Worm (Caenorhabditis elegans) whole organism, midembryonic: ENCODE data around the gene F14D7.14.

Source experiments
- T22C8.4 ChIP-seq: fragments of 200-800 bp; sonication (Bioruptor generic); IDR thresholded peaks from 2 replicates; pipeline ENCODE4 v1.3.6; 2022; ENCODE audit warnings: missing genetic modification characterization, missing compliant biosample characterization
- cog-1 ChIP-seq: sonication (generic microtip); optimal IDR thresholded peaks from 2 replicates; lab custom pipeline; 2016; ENCODE audit warnings: missing genetic modification characterization, missing compliant biosample characterization
- flt-1 ChIP-seq: fragments of 200-800 bp; sonication (Bioruptor generic); IDR thresholded peaks from 2 replicates; pipeline ENCODE4 v1.3.6; 2022; ENCODE audit warnings: missing genetic modification characterization, missing compliant biosample characterization
- med-1 ChIP-seq: sonication (generic microtip); optimal IDR thresholded peaks from 2 replicates; lab custom pipeline; 2017; ENCODE audit warnings: missing genetic modification characterization, mild to moderate bottlenecking, missing compliant biosample characterization, antibody characterized with exemption, missing genetic modification reagents; ENCODE audit not compliant: insufficient read depth

- no peak for TF ChIP-seq med-1 (GFP tag; lab: Kevin White, UChicago)
- TF ChIP-seq cog-1 (tag; lab: Kevin White, UChicago): no peak
- TF ChIP-seq T22C8.4 (GFP tag; lab: Robert Waterston, UW): no peak
- TF ChIP-seq flt-1: no peak
These were observed 36.7 kb upstream of the F14D7.14 start, which contains the start of gene F40G12.6 for ce11 chrV:14273019-14273418.
